Fruit fly (Drosophila melanogaster) whole organism: ENCODE results near the gene Npc1a.

Experiments used
- CG8478 ChIP-seq: fragments of >200 bp; optimal IDR thresholded peaks from 2 replicates; lab custom pipeline; 2018; ENCODE audit warnings: inconsistent platforms
- psq ChIP-seq: fragments of >200 bp; optimal IDR thresholded peaks from 2 replicates; lab custom pipeline; 2017

DNA sequence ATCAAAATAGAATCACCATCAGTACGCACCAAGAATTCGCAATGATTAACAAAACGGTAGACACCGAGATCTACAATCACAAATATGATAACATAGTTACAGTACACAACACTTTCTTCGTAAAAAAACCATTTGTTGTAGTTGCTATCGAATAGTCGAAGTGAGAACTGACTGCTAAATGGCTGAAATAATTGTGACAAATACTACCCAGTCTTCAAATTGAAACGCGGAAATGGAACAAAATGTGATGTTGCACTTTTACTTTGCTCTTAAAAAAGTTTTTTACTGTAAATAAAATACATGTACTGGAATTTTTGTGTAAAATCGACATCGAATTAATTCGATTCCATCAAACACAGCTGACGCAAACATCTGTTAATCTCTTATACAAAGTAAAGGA lies 10.5 kb upstream of the Npc1a start, which contains the start of gene ova:
- no peak for TF ChIP-seq psq (lab: Kevin White, UChicago)
- TF ChIP-seq CG8478 (lab: Kevin White, UChicago): no peak
